Fruit fly (Drosophila melanogaster): ENCODE measurements around the gene Cpr64Ac.

- TF ChIP-seq Mnt (GFP tag; optimal IDR thresholded peaks at IDR 0.05): no peak
- no peak for TF ChIP-seq CG7101 (tag; optimal IDR thresholded peaks at IDR 0.05)
- no peak for TF ChIP-seq bab1 (GFP tag; optimal IDR thresholded peaks at IDR 0.05)
- no peak for TF ChIP-seq kay (GFP tag; ENCODE audit: borderline replicate concordance)
- TF ChIP-seq cnc (optimal IDR thresholded peaks at IDR 0.05): no peak
- TF ChIP-seq CG11617 (GFP tag; optimal IDR thresholded peaks at IDR 0.05): no peak
Measured at dm6 chr3L:4252862-4253610, 40.3 kb upstream of the Cpr64Ac start.

Measured in whole organism, adult.